Worm (Caenorhabditis elegans) whole organism, early embryonic: Measurements from ENCODE around the gene F44D12.8.
"Not testable (repeated sequence)": the region's sequence is repeated elsewhere in the genome, so short reads cannot be mapped to it uniquely, and the experiment has no call there.

ENCODE experiments used
- B0310.2 ChIP-seq: sonication (generic microtip); optimal IDR thresholded peaks from 2 replicates; lab custom pipeline; 2016; ENCODE audit warnings: mild to moderate bottlenecking, missing genetic modification characterization, missing compliant biosample characterization
- F13C5.2 ChIP-seq: sonication (generic microtip); optimal IDR thresholded peaks from 2 replicates; lab custom pipeline; 2017; ENCODE audit warnings: mild to moderate bottlenecking, missing genetic modification characterization, inconsistent platforms, missing compliant biosample characterization
- aly-1 ChIP-seq: sonication (generic microtip); optimal IDR thresholded peaks from 2 replicates; lab custom pipeline; 2016; ENCODE audit warnings: missing genetic modification characterization, missing compliant biosample characterization
- ama-1 ChIP-seq: fragments of 150-350 bp; optimal IDR thresholded peaks from 2 replicates; lab custom pipeline; 2014
- ceh-13 ChIP-seq: fragments of 200-800 bp; sonication (Bioruptor generic); optimal IDR thresholded peaks from 2 replicates; lab custom pipeline; 2018; ENCODE audit warnings: mild to moderate bottlenecking, missing genetic modification characterization, missing compliant biosample characterization
- ceh-36 ChIP-seq: sonication (generic microtip); optimal IDR thresholded peaks from 2 replicates; lab custom pipeline; 2016; ENCODE audit warnings: missing genetic modification characterization, inconsistent platforms, missing compliant biosample characterization
- ets-7 ChIP-seq: sonication (generic microtip); optimal IDR thresholded peaks from 2 replicates; lab custom pipeline; 2016; ENCODE audit warnings: missing genotype, missing genetic modification characterization, missing compliant biosample characterization
- flt-1 ChIP-seq: fragments of 200-800 bp; sonication (Bioruptor generic); IDR thresholded peaks from 2 replicates; pipeline ENCODE4 v1.3.6; 2022; ENCODE audit warnings: missing genetic modification characterization, missing compliant biosample characterization
- hmbx-1 ChIP-seq: sonication (generic microtip); optimal IDR thresholded peaks from 2 replicates; lab custom pipeline; 2016; ENCODE audit warnings: mild to moderate bottlenecking, missing genetic modification characterization, missing compliant biosample characterization
- hmg-4 ChIP-seq: fragments of 200-800 bp; sonication (Bioruptor generic); optimal IDR thresholded peaks from 2 replicates; lab custom pipeline; 2018; ENCODE audit warnings: mild to moderate bottlenecking, missing genetic modification characterization, missing compliant biosample characterization
- hnd-1 ChIP-seq: sonication (generic microtip); optimal IDR thresholded peaks from 2 replicates; lab custom pipeline; 2016; ENCODE audit warnings: missing genetic modification characterization, missing compliant biosample characterization
- pes-1 ChIP-seq: fragments of 200-800 bp; sonication (Bioruptor generic); IDR thresholded peaks from 2 replicates; pipeline ENCODE4 v1.3.6; 2022; ENCODE audit warnings: missing genetic modification reagents, missing genetic modification characterization, missing compliant biosample characterization
- scrt-1 ChIP-seq: fragments of 200-800 bp; sonication (Bioruptor generic); IDR thresholded peaks from 2 replicates; pipeline ENCODE4 v1.3.6; 2022; ENCODE audit warnings: missing genetic modification characterization, missing compliant biosample characterization
- sea-1 ChIP-seq: fragments of 200-800 bp; sonication (Bioruptor generic); conservative IDR thresholded peaks from 2 replicates; pipeline ENCODE4 v1.3.6; 2022; ENCODE audit warnings: missing genetic modification characterization, missing compliant biosample characterization
- tbx-11 ChIP-seq: fragments of 200-800 bp; sonication (Bioruptor generic); IDR thresholded peaks from 2 replicates; pipeline ENCODE4 v1.3.6; 2022; ENCODE audit warnings: missing genetic modification characterization, missing compliant biosample characterization
- tbx-37 ChIP-seq: fragments of 200-800 bp; sonication (Bioruptor generic); conservative IDR thresholded peaks from 2 replicates; pipeline ENCODE4 v1.3.6; 2022; ENCODE audit warnings: missing genetic modification reagents, missing genetic modification characterization, missing compliant biosample characterization
- tra-4 ChIP-seq: sonication (generic microtip); optimal IDR thresholded peaks from 2 replicates; lab custom pipeline; 2017; ENCODE audit warnings: missing genetic modification characterization, missing compliant biosample characterization

F44D12.8 gene

DNA sequence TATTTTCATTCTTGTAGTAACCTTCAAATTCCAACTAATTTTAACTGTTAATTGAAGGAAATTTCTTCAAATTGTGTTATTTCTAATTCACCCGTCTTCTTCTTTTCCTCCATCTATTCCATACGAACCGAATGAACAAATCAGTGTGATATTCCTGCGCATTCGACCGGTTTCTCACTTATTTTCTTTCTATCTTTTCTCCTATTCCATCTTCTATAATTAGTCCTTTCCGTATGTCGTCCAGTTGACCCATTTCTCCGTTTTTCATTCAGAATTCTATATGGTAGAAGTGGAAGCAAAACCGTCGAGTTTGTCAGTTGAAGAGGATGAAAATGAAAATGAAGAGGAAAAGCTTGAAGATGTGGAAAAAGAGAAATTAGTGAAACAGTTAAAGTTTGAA, 13.6 kb upstream of the F44D12.8 start, which contains the start of gene magu-4:
magu-4 (plus strand) TSS at position 218 of the 400 bp plus-strand sequence.
- no peak for TF ChIP-seq ets-7 (tag; lab: Kevin White, UChicago)
- no peak for TF ChIP-seq F13C5.2
- no peak for TF ChIP-seq hmbx-1
- no peak for TF ChIP-seq scrt-1 (GFP tag; lab: Robert Waterston, UW)
- TF ChIP-seq ama-1 (lab: Kevin White, UChicago) = no peak
- no peak for TF ChIP-seq ceh-13
- no peak for TF ChIP-seq tbx-11 (GFP tag; lab: Robert Waterston, UW)
- no peak for TF ChIP-seq hmg-4 (GFP tag; lab: Kevin White, UChicago)
- TF ChIP-seq tbx-37 (GFP tag; lab: Robert Waterston, UW) = no peak
- TF ChIP-seq hnd-1 (tag; lab: Kevin White, UChicago) = no peak
- no peak for TF ChIP-seq aly-1 (tag; lab: Kevin White, UChicago)
- no peak for TF ChIP-seq flt-1
- no peak for TF ChIP-seq ceh-36 (tag; lab: Kevin White, UChicago)
- TF ChIP-seq tra-4 = no peak
- no peak for TF ChIP-seq pes-1 (GFP tag; lab: Robert Waterston, UW)
- no peak for TF ChIP-seq B0310.2 (tag; lab: Kevin White, UChicago)
- no peak for TF ChIP-seq sea-1 (GFP tag; lab: Robert Waterston, UW)

- TF ChIP-seq ceh-36 (tag; lab: Kevin White, UChicago) (no peak), B0310.2 (tag; lab: Kevin White, UChicago) (no peak), hmbx-1 (no peak), ceh-13 (no peak), ets-7 (tag; lab: Kevin White, UChicago) (no peak)
Observed at ce11 chrIV:10016977-10017376, 6.1 kb upstream of the F44D12.8 start, which contains the start of gene ent-7. ent-7 (plus strand) TSS chrIV:10017277.

DNA sequence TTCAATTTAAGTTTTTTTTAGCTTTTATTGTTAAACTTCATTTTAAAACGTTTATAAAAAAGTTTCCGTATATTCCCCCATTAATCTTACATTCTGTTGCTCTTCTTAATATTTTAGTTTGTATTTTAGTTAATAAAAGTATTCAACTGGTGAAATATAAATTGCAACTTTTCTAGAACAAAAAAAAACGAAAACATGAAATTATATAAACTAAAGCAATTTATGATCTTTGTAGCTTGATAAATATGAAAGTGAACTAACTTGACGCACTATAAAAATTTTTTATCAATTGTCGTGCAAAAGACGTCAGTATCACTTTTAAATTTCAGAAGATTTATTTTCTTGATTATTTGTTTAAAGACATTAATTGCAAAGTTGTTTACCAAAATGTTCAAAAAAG, 5.5 kb upstream of the F44D12.8 start, which contains the start of gene F44D12.2:
F44D12.2 (minus strand) TSS at position 101 of the 400 bp plus-strand sequence.
- TF ChIP-seq hmbx-1 (no peak), tbx-11 (GFP tag; lab: Robert Waterston, UW) (no peak), aly-1 (tag; lab: Kevin White, UChicago) (no peak)

- TF ChIP-seq ceh-13 (no peak), hmg-4 (GFP tag; lab: Kevin White, UChicago) (no peak), F13C5.2 (no peak), tra-4 (no peak), hmbx-1 (no peak), scrt-1 (GFP tag; lab: Robert Waterston, UW) (no peak), pes-1 (GFP tag; lab: Robert Waterston, UW) (no peak), ets-7 (tag; lab: Kevin White, UChicago) (no peak), aly-1 (tag; lab: Kevin White, UChicago) (no peak), tbx-11 (GFP tag; lab: Robert Waterston, UW) (no peak), flt-1 (no peak), tbx-37 (GFP tag; lab: Robert Waterston, UW) (no peak), ceh-36 (tag; lab: Kevin White, UChicago) (no peak), sea-1 (GFP tag; lab: Robert Waterston, UW) (no peak)
Observed at ce11 chrIV:10021283-10021682, 1.8 kb upstream of the F44D12.8 start, which contains the start of gene F44D12.19. F44D12.19 (plus strand) TSS chrIV:10021583.

DNA sequence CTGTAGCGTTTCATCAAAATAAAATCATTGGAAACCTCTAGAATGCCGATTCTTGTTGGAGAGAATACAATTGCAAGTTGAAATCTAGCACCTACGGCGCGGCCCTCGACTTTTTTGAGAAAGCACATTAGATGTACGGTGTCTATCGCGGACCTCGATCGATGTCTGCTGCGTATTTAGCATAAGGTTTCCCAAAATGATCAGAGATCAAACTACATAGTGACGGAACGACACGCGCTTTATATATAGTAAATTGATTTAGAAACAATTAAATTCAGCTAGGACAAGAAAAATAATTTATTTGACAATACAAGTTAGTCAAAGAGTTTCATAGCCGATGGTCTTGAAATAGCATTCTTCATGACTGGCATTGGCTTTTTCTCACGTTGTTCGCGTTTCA, 3.0 kb downstream of the F44D12.8 start:
- TF ChIP-seq tra-4 (no peak), sea-1 (GFP tag; lab: Robert Waterston, UW) (no peak), tbx-11 (GFP tag; lab: Robert Waterston, UW) (no peak), pes-1 (GFP tag; lab: Robert Waterston, UW) (no peak), hnd-1 (tag; lab: Kevin White, UChicago) (no peak), hmg-4 (GFP tag; lab: Kevin White, UChicago) (no peak), tbx-37 (GFP tag; lab: Robert Waterston, UW) (no peak), flt-1 (no peak), ets-7 (tag; lab: Kevin White, UChicago) (no peak)

ce11 chrIV:10027566-10027965, 4.5 kb downstream of the F44D12.8 start, which contains the start of gene gipc-2:
gipc-2 (minus strand) TSS chrIV:10027666.
- no peak for TF ChIP-seq tra-4
- no peak for TF ChIP-seq hnd-1 (tag; lab: Kevin White, UChicago)
- no peak for TF ChIP-seq hmbx-1
- no peak for TF ChIP-seq tbx-37 (GFP tag; lab: Robert Waterston, UW)
- TF ChIP-seq pes-1 (GFP tag; lab: Robert Waterston, UW) = no peak
- no peak for TF ChIP-seq B0310.2 (tag; lab: Kevin White, UChicago)
- no peak for TF ChIP-seq ceh-36 (tag; lab: Kevin White, UChicago)

- not testable (repeated sequence) for TF ChIP-seq ama-1 (lab: Kevin White, UChicago); hmg-4 (GFP tag; lab: Kevin White, UChicago); pes-1 (GFP tag; lab: Robert Waterston, UW)
Observed at ce11 chrIV:10028779-10029178, 5.7 kb downstream of the F44D12.8 start, which contains the start of the genes F44D12.16 and msd-2. F44D12.16 (plus strand) TSS chrIV:10029079. msd-2 (plus strand) TSS chrIV:10029083.

- TF ChIP-seq ceh-36 (tag; lab: Kevin White, UChicago) (no peak), aly-1 (tag; lab: Kevin White, UChicago) (no peak), tra-4 (no peak), scrt-1 (GFP tag; lab: Robert Waterston, UW) (no peak), sea-1 (GFP tag; lab: Robert Waterston, UW) (no peak), ama-1 (lab: Kevin White, UChicago) (no peak), F13C5.2 (no peak), B0310.2 (tag; lab: Kevin White, UChicago) (no peak), hmbx-1 (no peak), tbx-37 (GFP tag; lab: Robert Waterston, UW) (no peak), hnd-1 (tag; lab: Kevin White, UChicago) (no peak), pes-1 (GFP tag; lab: Robert Waterston, UW) (no peak), hmg-4 (GFP tag; lab: Kevin White, UChicago) (no peak), flt-1 (no peak), ceh-13 (no peak), tbx-11 (GFP tag; lab: Robert Waterston, UW) (no peak), ets-7 (tag; lab: Kevin White, UChicago) (no peak)
Observed at ce11 chrIV:10033053-10033452, 10.0 kb downstream of the F44D12.8 start, which contains the start of gene F44D12.6. F44D12.6 (plus strand) TSS chrIV:10033353.
